Fruit fly (Drosophila melanogaster): ENCODE results near the gene lush.

dm6 chr3L:19559171-19559570 lies 46.7 kb downstream of the lush start:
- TF ChIP-seq Poxn (GFP tag; IDR thresholded peaks at IDR 0.05) (no peak), sens-2 (GFP tag; IDR thresholded peaks at IDR 0.05) (no peak), Ets65A (GFP tag) (peak; percentile 33), CG3065 (GFP tag; optimal IDR thresholded peaks at IDR 0.05) (no peak), Elba2 (GFP tag; optimal IDR thresholded peaks at IDR 0.05) (no peak), CG1602 (GFP tag; optimal IDR thresholded peaks at IDR 0.05) (no peak), wek (GFP tag; optimal IDR thresholded peaks at IDR 0.05) (no peak), CG10366 (GFP tag; IDR thresholded peaks at IDR 0.05) (no peak), psq (GFP tag; optimal IDR thresholded peaks at IDR 0.05) (no peak), cad (GFP tag; optimal IDR thresholded peaks at IDR 0.05) (no peak), phol (tag; optimal IDR thresholded peaks at IDR 0.05) (no peak), CG11085 (GFP tag; IDR thresholded peaks at IDR 0.05) (no peak), grn (GFP tag; optimal IDR thresholded peaks at IDR 0.05) (no peak)
